Fruit fly (Drosophila melanogaster) whole organism, embryonic: ENCODE measurements around the gene nAChRalpha5.

ENCODE experiments used
- Bgb ChIP-seq: fragments of 200-800 bp; sonication (Bioruptor generic); IDR thresholded peaks from 2 replicates; pipeline ENCODE4 v1.3.6; 2022; ENCODE audit warnings: missing biosample characterization, missing genetic modification characterization; ENCODE audit not compliant: partially characterized antibody
- CG10147 ChIP-seq: fragments of 200-800 bp; sonication (Bioruptor generic); optimal IDR thresholded peaks from 2 replicates; lab custom pipeline; 2019; ENCODE audit warnings: missing biosample characterization, mild to moderate bottlenecking, missing genetic modification characterization, moderate library complexity
- CG10209 ChIP-seq: fragments of 200-800 bp; sonication (Bioruptor generic); optimal IDR thresholded peaks from 3 replicates; lab custom pipeline; 2017; ENCODE audit warnings: missing biosample characterization, mild to moderate bottlenecking, missing genetic modification characterization, missing genetic modification reagents
- CG1024 ChIP-seq: fragments of 200-800 bp; sonication (Bioruptor generic); IDR thresholded peaks from 2 replicates; pipeline ENCODE4 v1.3.6; 2022; ENCODE audit warnings: missing biosample characterization, missing genetic modification characterization
- CG10431 ChIP-seq: fragments of 200-800 bp; sonication (Bioruptor generic); optimal IDR thresholded peaks from 3 replicates; lab custom pipeline; 2018; ENCODE audit warnings: missing biosample characterization, mild to moderate bottlenecking, missing genetic modification characterization
- CG11093 ChIP-seq: fragments of 200-800 bp; sonication (Bioruptor generic); IDR thresholded peaks from 3 replicates; pipeline ENCODE4 v1.3.6; 2022; ENCODE audit warnings: missing biosample characterization, missing genetic modification characterization
- CG11504 ChIP-seq: fragments of 200-800 bp; sonication (Bioruptor generic); optimal IDR thresholded peaks from 3 replicates; lab custom pipeline; 2019; ENCODE audit warnings: missing biosample characterization, mild to moderate bottlenecking, missing genetic modification characterization, moderate library complexity
- CG12299 ChIP-seq: fragments of 200-800 bp; sonication (Bioruptor generic); optimal IDR thresholded peaks from 2 replicates; lab custom pipeline; 2018; ENCODE audit warnings: missing biosample characterization, mild to moderate bottlenecking, missing genetic modification characterization
- CG13775 ChIP-seq: fragments of 200-800 bp; sonication (Bioruptor generic); optimal IDR thresholded peaks from 3 replicates; lab custom pipeline; 2017; ENCODE audit warnings: missing biosample characterization, mild to moderate bottlenecking, missing genetic modification characterization
- CG15696 ChIP-seq: fragments of 200-800 bp; sonication (Bioruptor generic); optimal IDR thresholded peaks from 2 replicates; lab custom pipeline; 2019; ENCODE audit warnings: missing biosample characterization, mild to moderate bottlenecking, missing genetic modification characterization, moderate library complexity
- CG17612 ChIP-seq: fragments of 200-800 bp; sonication (Bioruptor generic); IDR thresholded peaks from 2 replicates; pipeline ENCODE4 v1.3.6; 2022; ENCODE audit warnings: missing biosample characterization, missing genetic modification characterization
- CG18011 ChIP-seq: fragments of 200-800 bp; sonication (Bioruptor generic); optimal IDR thresholded peaks from 2 replicates; lab custom pipeline; 2017; ENCODE audit warnings: missing biosample characterization, missing genetic modification characterization, mild to moderate bottlenecking, moderate library complexity, missing genotype
- CG2129 ChIP-seq: fragments of 200-800 bp; sonication (Bioruptor generic); IDR thresholded peaks from 2 replicates; pipeline ENCODE4 v1.3.6; 2022; ENCODE audit warnings: missing biosample characterization, missing genetic modification characterization; ENCODE audit not compliant: partially characterized antibody
- CG30403 ChIP-seq: fragments of 200-800 bp; sonication (Bioruptor generic); optimal IDR thresholded peaks from 3 replicates; lab custom pipeline; 2016; ENCODE audit warnings: missing biosample characterization, missing genetic modification characterization
- CG4328 ChIP-seq: fragments of 200-800 bp; sonication (Bioruptor generic); optimal IDR thresholded peaks from 3 replicates; lab custom pipeline; 2017; ENCODE audit warnings: missing biosample characterization, missing genetic modification reagents, missing genetic modification characterization
- CG4617 ChIP-seq: fragments of 200-800 bp; sonication (Bioruptor generic); optimal IDR thresholded peaks from 3 replicates; lab custom pipeline; 2016; ENCODE audit warnings: missing biosample characterization, missing genetic modification characterization, borderline replicate concordance
- CG6689 ChIP-seq: fragments of 200-800 bp; sonication (Bioruptor generic); IDR thresholded peaks from 2 replicates; pipeline ENCODE4 v1.3.6; 2022; ENCODE audit warnings: missing biosample characterization, missing genetic modification characterization
- CG7786 ChIP-seq: fragments of 200-800 bp; sonication (Bioruptor generic); optimal IDR thresholded peaks from 2 replicates; lab custom pipeline; 2016; ENCODE audit warnings: missing biosample characterization, missing genetic modification characterization
- CG7987 ChIP-seq: fragments of 200-800 bp; sonication (Bioruptor generic); optimal IDR thresholded peaks from 2 replicates; lab custom pipeline; 2018; ENCODE audit warnings: missing biosample characterization, mild to moderate bottlenecking, missing genetic modification characterization, moderate library complexity
- CG8359 ChIP-seq: fragments of 200-800 bp; sonication (Bioruptor generic); optimal IDR thresholded peaks from 2 replicates; lab custom pipeline; 2017; ENCODE audit warnings: missing biosample characterization, mild to moderate bottlenecking, missing genetic modification characterization, borderline replicate concordance
- CG8924 ChIP-seq: fragments of 200-800 bp; optimal IDR thresholded peaks from 3 replicates; lab custom pipeline; 2019; ENCODE audit warnings: missing biosample characterization, mild to moderate bottlenecking, missing genetic modification characterization, moderate library complexity
- CG8944 ChIP-seq: fragments of 200-800 bp; sonication (Bioruptor generic); optimal IDR thresholded peaks from 3 replicates; lab custom pipeline; 2016; ENCODE audit warnings: missing biosample characterization, missing genetic modification characterization
- Dbx ChIP-seq: fragments of 200-800 bp; sonication (Bioruptor generic); IDR thresholded peaks from 3 replicates; pipeline ENCODE4 v1.3.6; 2022; ENCODE audit warnings: missing biosample characterization, missing genetic modification characterization
- Dip3 ChIP-seq: fragments of 200-800 bp; sonication (Bioruptor generic); optimal IDR thresholded peaks from 3 replicates; lab custom pipeline; 2016; ENCODE audit warnings: missing biosample characterization, missing genetic modification characterization
- Ets65A ChIP-seq: fragments of 200-800 bp; sonication (Bioruptor generic); peaks from one replicate; lab custom pipeline; 2016; ENCODE audit warnings: missing biosample characterization, missing genetic modification characterization
- Fer1 ChIP-seq: fragments of 200-800 bp; sonication (Bioruptor generic); optimal IDR thresholded peaks from 2 replicates; lab custom pipeline; 2017; ENCODE audit warnings: missing biosample characterization, mild to moderate bottlenecking, missing genetic modification characterization
- Fer2 ChIP-seq: fragments of 200-800 bp; sonication (Bioruptor generic); optimal IDR thresholded peaks from 2 replicates; lab custom pipeline; 2018; ENCODE audit warnings: missing biosample characterization, mild to moderate bottlenecking, missing genetic modification characterization, moderate library complexity
- HLH3B ChIP-seq: fragments of 200-800 bp; sonication (Bioruptor generic); IDR thresholded peaks from 2 replicates; pipeline ENCODE4 v1.3.6; 2022; ENCODE audit warnings: missing biosample characterization, missing genetic modification characterization
- Nf-YC ChIP-seq: fragments of 200-800 bp; optimal IDR thresholded peaks from 3 replicates; lab custom pipeline; 2019; ENCODE audit warnings: missing biosample characterization, mild to moderate bottlenecking, missing genetic modification characterization, moderate library complexity
- Six4 ChIP-seq: fragments of 200-800 bp; sonication (Bioruptor generic); optimal IDR thresholded peaks from 2 replicates; lab custom pipeline; 2016; ENCODE audit warnings: missing biosample characterization, missing genetic modification characterization
- Sox102F ChIP-seq: fragments of 200-800 bp; sonication (Bioruptor generic); optimal IDR thresholded peaks from 2 replicates; lab custom pipeline; 2018; ENCODE audit warnings: missing biosample characterization, mild to moderate bottlenecking, missing genetic modification characterization, moderate library complexity
- Spps ChIP-seq: fragments of 200-800 bp; sonication (Bioruptor generic); optimal IDR thresholded peaks from 2 replicates; lab custom pipeline; 2018; ENCODE audit warnings: missing biosample characterization, mild to moderate bottlenecking, missing genetic modification characterization
- Xbp1 ChIP-seq: fragments of 200-800 bp; sonication (Bioruptor generic); optimal IDR thresholded peaks from 3 replicates; lab custom pipeline; 2016; ENCODE audit warnings: missing biosample characterization, mild to moderate bottlenecking, missing genetic modification characterization
- cas ChIP-seq: fragments of 200-800 bp; sonication (Bioruptor generic); IDR thresholded peaks from 2 replicates; pipeline ENCODE4 v1.3.6; 2022; ENCODE audit warnings: missing biosample characterization, missing genetic modification characterization
- chif ChIP-seq, 2 experiments: fragments of 200-800 bp; sonication (Bioruptor generic); optimal IDR thresholded peaks; 3 replicates each; lab custom pipeline; 2016; ENCODE audit warnings: missing biosample characterization in 2 of 2, missing genetic modification characterization in 2 of 2
- croc ChIP-seq: fragments of 200-800 bp; sonication (Bioruptor generic); conservative IDR thresholded peaks from 3 replicates; pipeline ENCODE4 v1.3.6; 2022; ENCODE audit warnings: missing biosample characterization, missing genetic modification characterization
- dimm ChIP-seq: fragments of 200-800 bp; sonication (Bioruptor generic); IDR thresholded peaks from 2 replicates; pipeline ENCODE4 v1.3.6; 2022; ENCODE audit warnings: missing biosample characterization, missing genetic modification characterization
- gfzf ChIP-seq: fragments of 200-800 bp; sonication (Bioruptor generic); optimal IDR thresholded peaks from 2 replicates; lab custom pipeline; 2016; ENCODE audit warnings: missing biosample characterization, mild to moderate bottlenecking, missing genetic modification characterization, moderate library complexity
- hb ChIP-seq: fragments of 200-800 bp; sonication (Bioruptor generic); IDR thresholded peaks from 3 replicates; pipeline ENCODE4 v1.3.6; 2022; ENCODE audit warnings: missing biosample characterization, missing genetic modification characterization; ENCODE audit not compliant: partially characterized antibody
- hbn ChIP-seq: fragments of 200-800 bp; sonication (Bioruptor generic); IDR thresholded peaks from 2 replicates; pipeline ENCODE4 v1.3.6; 2022; ENCODE audit warnings: missing biosample characterization, missing genetic modification characterization; ENCODE audit not compliant: partially characterized antibody
- inv ChIP-seq: fragments of 200-800 bp; sonication (Bioruptor generic); IDR thresholded peaks from 2 replicates; pipeline ENCODE4 v1.3.6; 2022; ENCODE audit warnings: missing biosample characterization, missing genetic modification characterization; ENCODE audit not compliant: partially characterized antibody
- kni ChIP-seq: fragments of 200-800 bp; sonication (Bioruptor generic); optimal IDR thresholded peaks from 3 replicates; lab custom pipeline; 2017; ENCODE audit warnings: mild to moderate bottlenecking, missing biosample characterization, missing genetic modification reagents, missing genetic modification characterization
- p53 ChIP-seq: fragments of 200-800 bp; sonication (Bioruptor generic); optimal IDR thresholded peaks from 2 replicates; lab custom pipeline; 2016; ENCODE audit warnings: missing biosample characterization, missing genetic modification characterization
- pho ChIP-seq: fragments of 200-800 bp; sonication (Bioruptor generic); optimal IDR thresholded peaks from 2 replicates; lab custom pipeline; 2016; ENCODE audit warnings: missing biosample characterization, missing genetic modification characterization
- repo ChIP-seq: fragments of 200-800 bp; sonication (Bioruptor generic); optimal IDR thresholded peaks from 2 replicates; lab custom pipeline; 2016; ENCODE audit warnings: missing biosample characterization, missing genetic modification characterization
- seq ChIP-seq: fragments of 200-800 bp; sonication (Bioruptor generic); IDR thresholded peaks from 2 replicates; pipeline ENCODE4 v1.3.6; 2022; ENCODE audit warnings: missing biosample characterization, missing genetic modification characterization
- slbo ChIP-seq: fragments of 200-800 bp; sonication (Bioruptor generic); IDR thresholded peaks from 2 replicates; pipeline ENCODE4 v1.3.6; 2022; ENCODE audit warnings: missing biosample characterization, missing genetic modification characterization
- vnd ChIP-seq: fragments of 200-800 bp; sonication (Bioruptor generic); IDR thresholded peaks from 3 replicates; pipeline ENCODE4 v1.3.6; 2022; ENCODE audit warnings: missing biosample characterization, missing genetic modification characterization; ENCODE audit not compliant: partially characterized antibody

The nAChRalpha5 gene

DNA sequence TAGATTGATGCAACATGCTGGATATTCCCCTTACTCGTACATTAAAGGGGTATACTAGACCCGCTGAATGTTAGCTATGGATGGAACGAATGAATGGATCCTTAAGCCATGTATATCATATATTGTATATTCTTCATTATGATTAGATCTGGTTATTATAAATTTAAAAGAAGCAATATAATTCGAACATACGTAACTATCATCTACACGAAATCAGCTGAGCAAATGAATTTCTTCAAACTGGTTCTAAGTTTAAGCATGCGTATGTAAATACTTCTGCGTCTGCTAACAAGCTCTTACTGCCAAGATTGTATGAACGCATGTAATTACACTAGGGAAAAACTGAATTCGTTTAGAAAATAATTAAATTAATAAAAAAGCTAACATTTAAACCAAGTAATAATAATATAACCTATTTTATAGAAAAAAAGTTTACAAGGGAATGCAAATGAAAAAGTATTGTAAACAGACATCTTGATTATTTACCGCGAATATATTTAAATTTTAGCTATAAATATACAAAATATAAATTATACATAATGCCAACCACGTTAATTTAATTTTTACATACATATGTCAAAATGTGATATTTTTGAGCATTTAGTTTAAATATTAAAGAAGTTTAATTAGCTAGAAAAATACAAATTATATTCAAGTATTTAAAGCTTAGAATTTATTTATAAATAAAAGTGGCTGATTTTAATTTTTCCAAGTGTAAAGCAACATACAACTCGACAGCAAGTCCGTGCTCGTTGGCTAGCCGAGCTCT is 18.9 kb upstream of the nAChRalpha5 start (continued):
- TF ChIP-seq inv (GFP tag; lab: Robert Waterston, UW) (no peak), CG6689 (GFP tag; lab: Robert Waterston, UW) (peak; percentile 62), CG4328 (GFP tag; lab: Kevin White, UChicago) (no peak), CG2129 (GFP tag; lab: Robert Waterston, UW) (no peak), slbo (GFP tag; lab: Robert Waterston, UW) (peak; percentile 62), seq (GFP tag; lab: Robert Waterston, UW) (no peak), Fer1 (GFP tag; lab: Kevin White, UChicago) (peak; percentile 39), cas (0 out of 2 replicates have a peak, but pooled peaks have one; percentile 5), gfzf (GFP tag; lab: Kevin White, UChicago) (no peak), croc (GFP tag; lab: Robert Waterston, UW) (no peak; the same call in 2 of the 3 replicates), kni (GFP tag; lab: Kevin White, UChicago) (no peak), Sox102F (GFP tag; lab: Kevin White, UChicago) (peak; percentile 74), Xbp1 (GFP tag; lab: Kevin White, UChicago) (peak; percentile 50), p53 (GFP tag; lab: Kevin White, UChicago) (no peak), CG4617 (no peak), Dbx (GFP tag; lab: Robert Waterston, UW) (peak; percentile 38; the same call in 2 of the 3 replicates), CG8944 (no peak), pho (no peak), CG12299 (tag; lab: Kevin White, UChicago) (peak; percentile 6), HLH3B (GFP tag; lab: Robert Waterston, UW) (peak; percentile 58; the same call in 1 of the 2 replicates), Bgb (GFP tag; lab: Robert Waterston, UW) (no peak)
- TF ChIP-seq, all 482 proteins: peak for 246

DNA sequence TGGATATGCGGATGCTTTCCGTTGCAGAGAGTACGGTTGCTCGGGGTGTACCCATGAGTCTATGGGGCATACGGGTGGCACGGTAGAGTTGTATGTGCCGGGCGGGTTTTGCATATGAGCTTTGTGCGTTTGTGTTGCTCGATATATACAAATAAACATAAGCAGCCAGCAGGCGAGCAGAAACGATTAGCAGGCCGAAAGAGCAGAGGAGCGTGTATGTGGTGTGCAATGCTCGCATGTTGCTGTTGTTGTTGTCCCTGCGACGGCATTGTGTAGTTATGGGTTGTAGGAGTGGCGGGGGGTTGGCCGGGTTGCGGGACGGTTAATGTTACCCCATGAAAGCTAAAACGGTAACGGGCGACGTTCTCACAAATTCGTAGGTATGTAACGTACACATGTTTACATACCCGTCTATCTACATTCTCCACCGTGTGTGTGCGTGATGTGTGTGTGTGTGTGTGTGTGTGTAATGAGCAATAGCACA is 18.3 kb upstream of the nAChRalpha5 start:
- TF ChIP-seq hbn (GFP tag; lab: Robert Waterston, UW) = peak; percentile 27; the same call in 1 of the 2 replicates
- TF ChIP-seq chif (GFP tag; optimal IDR thresholded peaks at IDR 0.05; lab: Kevin White, UChicago) = no peak
- no peak for TF ChIP-seq Nf-YC
- TF ChIP-seq CG1024 = no peak
- no peak for TF ChIP-seq Dip3 (GFP tag; lab: Kevin White, UChicago)
- no peak for TF ChIP-seq CG10209 (GFP tag; lab: Kevin White, UChicago)
- TF ChIP-seq Spps (tag; lab: Kevin White, UChicago) = no peak
- no peak for TF ChIP-seq hb (GFP tag; lab: Robert Waterston, UW)
- no peak for TF ChIP-seq CG11504 (tag; lab: Kevin White, UChicago)
- TF ChIP-seq CG30403 (GFP tag; lab: Kevin White, UChicago) = no peak
- TF ChIP-seq dimm (GFP tag; lab: Robert Waterston, UW) = no peak
- TF ChIP-seq Ets65A (GFP tag; lab: Kevin White, UChicago) = peak; percentile 83
- 0 out of 3 replicates have a peak, but pooled peaks have one; percentile 19 for TF ChIP-seq vnd
- no peak for TF ChIP-seq CG11093
- TF ChIP-seq CG17612 (GFP tag; lab: Robert Waterston, UW) = no peak
- peak; percentile 63 for TF ChIP-seq CG7987 (GFP tag; lab: Kevin White, UChicago)
- no peak for TF ChIP-seq CG13775 (GFP tag; lab: Kevin White, UChicago)
- no peak for TF ChIP-seq Six4
- TF ChIP-seq CG15696 = no peak
- no peak for TF ChIP-seq CG10431 (GFP tag; lab: Kevin White, UChicago)
- TF ChIP-seq repo (GFP tag; lab: Kevin White, UChicago) = no peak
- no peak for TF ChIP-seq CG10147 (GFP tag; lab: Kevin White, UChicago)
- no peak for TF ChIP-seq Fer2 (tag; lab: Kevin White, UChicago)
- no peak for TF ChIP-seq CG7786
- TF ChIP-seq CG8924 (tag; lab: Kevin White, UChicago) = no peak
- no peak for TF ChIP-seq CG18011
- no peak for TF ChIP-seq CG8359
